Fruit fly (Drosophila melanogaster): ENCODE results near the gene Lrpprc2.

dm6 chrX:1470562-1470961 is 10.1 kb upstream of the Lrpprc2 start, which contains the start of gene pck:
- no peak for TF ChIP-seq EcR (GFP tag; optimal IDR thresholded peaks at IDR 0.05)
- TF ChIP-seq CG8301 (tag; optimal IDR thresholded peaks at IDR 0.05): no peak
- peak; percentile 18 for TF ChIP-seq CG15710 (tag; optimal IDR thresholded peaks at IDR 0.05)
- peak; percentile 47; the same call in 1 of the 2 replicates for TF ChIP-seq CG32121 (GFP tag; IDR thresholded peaks at IDR 0.05)
- TF ChIP-seq CG10348 (GFP tag; IDR thresholded peaks at IDR 0.05): no peak
- TF ChIP-seq CG17806 (tag; optimal IDR thresholded peaks at IDR 0.05): peak; percentile 27
